Fruit fly (Drosophila melanogaster): ENCODE results near the gene CG7857.

CG7857 gene

dm6 chr3L:15533402-15534129 is 28.9 kb upstream of the CG7857 start (continued):
- peak; percentile 35 for TF ChIP-seq CG5180 (GFP tag; optimal IDR thresholded peaks at IDR 0.05)
- no peak for TF ChIP-seq Aef1 (GFP tag; IDR thresholded peaks at IDR 0.05)
- TF ChIP-seq pb (GFP tag; optimal IDR thresholded peaks at IDR 0.05): peak; percentile 74
- no peak for TF ChIP-seq CG14667 (GFP tag; IDR thresholded peaks at IDR 0.05)
- no peak for TF ChIP-seq Sry-β (GFP tag; optimal IDR thresholded peaks at IDR 0.05)
- TF ChIP-seq ken (GFP tag; IDR thresholded peaks at IDR 0.05): peak; percentile 35; the same call in 1 of the 3 replicates
- TF ChIP-seq tgo (GFP tag; IDR thresholded peaks at IDR 0.05): no peak
- no peak for TF ChIP-seq tio (GFP tag; optimal IDR thresholded peaks at IDR 0.05)
- TF ChIP-seq Nf-YA (GFP tag; IDR thresholded peaks at IDR 0.05): no peak
- TF ChIP-seq sqz (GFP tag; optimal IDR thresholded peaks at IDR 0.05): no peak
- peak; percentile 23 for TF ChIP-seq CG6813 (GFP tag; optimal IDR thresholded peaks at IDR 0.05)
- peak; percentile 53 for TF ChIP-seq dysf (GFP tag; IDR thresholded peaks at IDR 0.05)
- TF ChIP-seq nom (GFP tag; optimal IDR thresholded peaks at IDR 0.05): peak; percentile 35
- no peak for TF ChIP-seq Elba2 (GFP tag; optimal IDR thresholded peaks at IDR 0.05)
- TF ChIP-seq CG6175 (GFP tag; IDR thresholded peaks at IDR 0.05): no peak
- peak; percentile 36 for TF ChIP-seq grau (tag; optimal IDR thresholded peaks at IDR 0.05)
- TF ChIP-seq CG4707 (GFP tag; optimal IDR thresholded peaks at IDR 0.05): peak; percentile 24
- TF ChIP-seq bowl (GFP tag; IDR thresholded peaks at IDR 0.05): no peak
- no peak for TF ChIP-seq CG12104 (GFP tag; optimal IDR thresholded peaks at IDR 0.05)
- TF ChIP-seq mam (GFP tag; optimal IDR thresholded peaks at IDR 0.05): peak; percentile 52
- TF ChIP-seq CG17385 (GFP tag; optimal IDR thresholded peaks at IDR 0.05): peak; percentile 17
- no peak for TF ChIP-seq kah (GFP tag; optimal IDR thresholded peaks at IDR 0.05)
- peak; percentile 61 for TF ChIP-seq lab (GFP tag; optimal IDR thresholded peaks at IDR 0.05)
- TF ChIP-seq croc (GFP tag; conservative IDR thresholded peaks at IDR 0.05): no peak; the same call in 2 of the 3 replicates
- TF ChIP-seq Med (GFP tag): peak; percentile 86
- TF ChIP-seq ind (GFP tag; optimal IDR thresholded peaks at IDR 0.05): peak; percentile 52
- no peak for TF ChIP-seq CG6654 (GFP tag; optimal IDR thresholded peaks at IDR 0.05)
- TF ChIP-seq CG10565 (GFP tag; optimal IDR thresholded peaks at IDR 0.05): no peak
- no peak for TF ChIP-seq CG6683 (GFP tag; optimal IDR thresholded peaks at IDR 0.05)
- peak; percentile 22 for TF ChIP-seq CG1647 (GFP tag; optimal IDR thresholded peaks at IDR 0.05)
- peak; percentile 63 for TF ChIP-seq CG2712 (tag; optimal IDR thresholded peaks at IDR 0.05)
- no peak for TF ChIP-seq CG10147 (GFP tag; optimal IDR thresholded peaks at IDR 0.05)
- TF ChIP-seq Ets97D (GFP tag; optimal IDR thresholded peaks at IDR 0.05): no peak
- no peak for TF ChIP-seq caup (GFP tag; optimal IDR thresholded peaks at IDR 0.05; ENCODE audit: severe bottlenecking)
- TF ChIP-seq nerfin-2 (GFP tag; IDR thresholded peaks at IDR 0.05; ENCODE audit: partially characterized antibody): no peak
- peak in 1 of 2 experiments; percentile 93 for TF ChIP-seq eve (GFP tag; optimal IDR thresholded peaks at IDR 0.05)
- no peak for TF ChIP-seq br (optimal IDR thresholded peaks at IDR 0.05)
- TF ChIP-seq dati (GFP tag; IDR thresholded peaks at IDR 0.05): no peak
- peak; percentile 34 for TF ChIP-seq CG33557 (GFP tag; optimal IDR thresholded peaks at IDR 0.05)
- TF ChIP-seq Lpt (GFP tag; optimal IDR thresholded peaks at IDR 0.05): no peak
- no peak for TF ChIP-seq odd (GFP tag; optimal IDR thresholded peaks at IDR 0.05)
- TF ChIP-seq CG11247 (GFP tag; IDR thresholded peaks at IDR 0.05): peak; percentile 14; the same call in 1 of the 2 replicates
- peak; percentile 10 for TF ChIP-seq CG31388 (GFP tag; optimal IDR thresholded peaks at IDR 0.05)
- no peak for TF ChIP-seq hbn (GFP tag; IDR thresholded peaks at IDR 0.05; ENCODE audit: partially characterized antibody)
- TF ChIP-seq hth (optimal IDR thresholded peaks at IDR 0.05): no peak
- TF ChIP-seq CG10979 (tag; optimal IDR thresholded peaks at IDR 0.05): peak; percentile 39
- TF ChIP-seq slp2 (GFP tag; optimal IDR thresholded peaks at IDR 0.05): no peak
- TF ChIP-seq CG3726 (GFP tag; IDR thresholded peaks at IDR 0.05): 0 out of 3 replicates have a peak, but pooled peaks have one; percentile 58
- peak; percentile 2 for TF ChIP-seq Sry-δ (GFP tag; optimal IDR thresholded peaks at IDR 0.05)
- TF ChIP-seq corto (GFP tag; optimal IDR thresholded peaks at IDR 0.05): peak; percentile 3
